Fruit fly (Drosophila melanogaster) whole organism, embryonic: Measurements from ENCODE around the gene Hr4.

Experiments used
- Antp ChIP-seq: fragments of 200-800 bp; sonication (Bioruptor generic); optimal IDR thresholded peaks from 3 replicates; lab custom pipeline; 2016; ENCODE audit warnings: missing biosample characterization, missing genetic modification characterization
- CG10959 ChIP-seq: fragments of 200-800 bp; sonication (Bioruptor generic); IDR thresholded peaks from 2 replicates; pipeline ENCODE4 v1.3.6; 2022; ENCODE audit warnings: missing biosample characterization, missing genetic modification characterization
- CG11723 ChIP-seq: fragments of 200-800 bp; sonication (Bioruptor generic); optimal IDR thresholded peaks from 2 replicates; lab custom pipeline; 2017; ENCODE audit warnings: missing biosample characterization, mild to moderate bottlenecking, missing genetic modification characterization
- CG12659 ChIP-seq: fragments of 200-800 bp; sonication (Bioruptor generic); optimal IDR thresholded peaks from 3 replicates; lab custom pipeline; 2017; ENCODE audit warnings: mild to moderate bottlenecking, missing biosample characterization, missing genetic modification reagents, missing genetic modification characterization
- CG12744 ChIP-seq: fragments of 200-800 bp; sonication (Bioruptor generic); optimal IDR thresholded peaks from 2 replicates; lab custom pipeline; 2016; ENCODE audit warnings: missing biosample characterization, missing genetic modification characterization
- CG14014 ChIP-seq: fragments of 200-800 bp; sonication (Bioruptor generic); IDR thresholded peaks from 2 replicates; pipeline ENCODE4 v1.3.6; 2022; ENCODE audit warnings: missing biosample characterization, missing genetic modification characterization
- CG14441 ChIP-seq: fragments of 200-800 bp; sonication (Bioruptor generic); IDR thresholded peaks from 2 replicates; pipeline ENCODE4 v1.3.6; 2022; ENCODE audit warnings: missing biosample characterization, missing genetic modification characterization
- CG14860 ChIP-seq: fragments of 200-800 bp; sonication (Bioruptor generic); IDR thresholded peaks from 3 replicates; pipeline ENCODE4 v1.3.6; 2022; ENCODE audit warnings: missing biosample characterization, missing genetic modification characterization; ENCODE audit not compliant: partially characterized antibody
- CG1792 ChIP-seq: fragments of 200-800 bp; sonication (Bioruptor generic); optimal IDR thresholded peaks from 2 replicates; lab custom pipeline; 2016; ENCODE audit warnings: missing biosample characterization, missing genetic modification characterization
- CG30403 ChIP-seq: fragments of 200-800 bp; sonication (Bioruptor generic); optimal IDR thresholded peaks from 3 replicates; lab custom pipeline; 2016; ENCODE audit warnings: missing biosample characterization, missing genetic modification characterization
- CG3838 ChIP-seq: fragments of 200-800 bp; sonication (Bioruptor generic); optimal IDR thresholded peaks from 3 replicates; lab custom pipeline; 2016; ENCODE audit warnings: missing biosample characterization, missing genetic modification characterization
- CG5245 ChIP-seq: fragments of 200-800 bp; sonication (Bioruptor generic); optimal IDR thresholded peaks from 3 replicates; lab custom pipeline; 2016; ENCODE audit warnings: missing biosample characterization, missing genetic modification characterization
- CG6689 ChIP-seq: fragments of 200-800 bp; sonication (Bioruptor generic); IDR thresholded peaks from 2 replicates; pipeline ENCODE4 v1.3.6; 2022; ENCODE audit warnings: missing biosample characterization, missing genetic modification characterization
- CG6765 ChIP-seq: fragments of 200-800 bp; sonication (Bioruptor generic); optimal IDR thresholded peaks from 3 replicates; lab custom pipeline; 2017; ENCODE audit warnings: missing biosample characterization, mild to moderate bottlenecking, missing genetic modification characterization
- CG9437 ChIP-seq: fragments of 200-800 bp; sonication (Bioruptor generic); optimal IDR thresholded peaks from 2 replicates; lab custom pipeline; 2018; ENCODE audit warnings: missing biosample characterization, mild to moderate bottlenecking, missing genetic modification characterization
- Chrac-16 ChIP-seq: fragments of 200-800 bp; sonication (Bioruptor generic); optimal IDR thresholded peaks from 3 replicates; lab custom pipeline; 2016; ENCODE audit warnings: missing biosample characterization, missing genetic modification characterization
- Dek ChIP-seq: fragments of 200-800 bp; sonication (Bioruptor generic); optimal IDR thresholded peaks from 3 replicates; lab custom pipeline; 2019; ENCODE audit warnings: missing biosample characterization, mild to moderate bottlenecking, missing genetic modification characterization, moderate library complexity
- Dip3 ChIP-seq: fragments of 200-800 bp; sonication (Bioruptor generic); optimal IDR thresholded peaks from 3 replicates; lab custom pipeline; 2016; ENCODE audit warnings: missing biosample characterization, missing genetic modification characterization
- Elba2 ChIP-seq: fragments of 200-800 bp; sonication (Bioruptor generic); optimal IDR thresholded peaks from 3 replicates; lab custom pipeline; 2016; ENCODE audit warnings: missing biosample characterization, missing genetic modification characterization
- Ets97D ChIP-seq: fragments of 200-800 bp; sonication (Bioruptor generic); optimal IDR thresholded peaks from 3 replicates; lab custom pipeline; 2016; ENCODE audit warnings: missing biosample characterization, missing genetic modification characterization
- Gug ChIP-seq: fragments of 200-800 bp; sonication (Bioruptor generic); IDR thresholded peaks from 4 replicates; pipeline ENCODE4 v1.3.6; 2022; ENCODE audit warnings: missing biosample characterization, missing genetic modification characterization
- H15 ChIP-seq: fragments of 200-800 bp; sonication (Bioruptor generic); IDR thresholded peaks from 3 replicates; pipeline ENCODE4 v1.3.6; 2022; ENCODE audit warnings: missing biosample characterization, missing genetic modification characterization
- Hand ChIP-seq: fragments of 200-800 bp; sonication (Bioruptor generic); optimal IDR thresholded peaks from 2 replicates; lab custom pipeline; 2017; ENCODE audit warnings: mild to moderate bottlenecking, missing biosample characterization, missing genetic modification reagents, missing genetic modification characterization
- Hr39 ChIP-seq: fragments of >200 bp; optimal IDR thresholded peaks from 2 replicates; lab custom pipeline; 2017
- Kr ChIP-seq: fragments of 200-800 bp; sonication (Bioruptor generic); optimal IDR thresholded peaks from 2 replicates; lab custom pipeline; 2017; ENCODE audit warnings: missing biosample characterization, mild to moderate bottlenecking, missing genetic modification characterization
- Lpt ChIP-seq: fragments of >200 bp; optimal IDR thresholded peaks from 2 replicates; lab custom pipeline; 2018; ENCODE audit warnings: missing biosample characterization, missing genetic modification characterization
- Meics ChIP-seq: fragments of 200-800 bp; sonication (Bioruptor generic); optimal IDR thresholded peaks from 2 replicates; lab custom pipeline; 2017; ENCODE audit warnings: missing biosample characterization, mild to moderate bottlenecking, missing genetic modification characterization
- Nf-YA ChIP-seq: fragments of 200-800 bp; sonication (Bioruptor generic); IDR thresholded peaks from 2 replicates; pipeline ENCODE4 v1.3.6; 2022; ENCODE audit warnings: missing biosample characterization, missing genetic modification characterization
- Oli ChIP-seq: fragments of 200-800 bp; sonication (Bioruptor generic); optimal IDR thresholded peaks from 2 replicates; lab custom pipeline; 2018; ENCODE audit warnings: missing biosample characterization, mild to moderate bottlenecking, missing genetic modification characterization, moderate library complexity
- Tbp ChIP-seq: fragments of >200 bp; optimal IDR thresholded peaks from 2 replicates; lab custom pipeline; 2018; ENCODE audit warnings: missing biosample characterization, missing genetic modification characterization
- Xrp1 ChIP-seq: fragments of 200-800 bp; sonication (Bioruptor generic); IDR thresholded peaks from 2 replicates; pipeline ENCODE4 v1.3.6; 2022; ENCODE audit warnings: missing biosample characterization, missing genetic modification characterization
- bigmax ChIP-seq: fragments of 200-800 bp; sonication (Bioruptor generic); optimal IDR thresholded peaks from 2 replicates; lab custom pipeline; 2018; ENCODE audit warnings: missing biosample characterization, mild to moderate bottlenecking, missing genetic modification characterization
- bsh ChIP-seq, 2 experiments: fragments of 200-800 bp; sonication (Bioruptor generic); optimal IDR thresholded peaks; 2 replicates each; lab custom pipeline; 2017 to 2018; ENCODE audit warnings: mild to moderate bottlenecking in 2 of 2, missing biosample characterization in 2 of 2, missing genetic modification characterization in 2 of 2, moderate library complexity in 1 of 2
- chif ChIP-seq, 2 experiments: fragments of 200-800 bp; sonication (Bioruptor generic); optimal IDR thresholded peaks; 3 replicates each; lab custom pipeline; 2016; ENCODE audit warnings: missing biosample characterization in 2 of 2, missing genetic modification characterization in 2 of 2
- crc ChIP-seq: fragments of 200-800 bp; sonication (Bioruptor generic); optimal IDR thresholded peaks from 2 replicates; lab custom pipeline; 2016; ENCODE audit warnings: missing biosample characterization, missing genetic modification characterization
- emc ChIP-seq: fragments of 200-800 bp; sonication (Bioruptor generic); optimal IDR thresholded peaks from 2 replicates; lab custom pipeline; 2016; ENCODE audit warnings: missing biosample characterization, missing genetic modification characterization
- fru ChIP-seq: fragments of >200 bp; optimal IDR thresholded peaks from 2 replicates; lab custom pipeline; 2017
- gcm2 ChIP-seq: fragments of 200-800 bp; sonication (Bioruptor generic); optimal IDR thresholded peaks from 2 replicates; lab custom pipeline; 2016; ENCODE audit warnings: missing biosample characterization, missing genetic modification characterization
- gt ChIP-seq: fragments of 200-800 bp; sonication (Bioruptor generic); IDR thresholded peaks from 2 replicates; pipeline ENCODE4 v1.3.6; 2022; ENCODE audit warnings: missing biosample characterization, missing genetic modification characterization
- mam ChIP-seq: fragments of 200-800 bp; sonication (Bioruptor generic); optimal IDR thresholded peaks from 3 replicates; lab custom pipeline; 2016; ENCODE audit warnings: missing biosample characterization, missing genetic modification characterization
- nmo ChIP-seq: fragments of 200-800 bp; sonication (Bioruptor generic); optimal IDR thresholded peaks from 2 replicates; lab custom pipeline; 2018; ENCODE audit warnings: missing biosample characterization, mild to moderate bottlenecking, missing genetic modification characterization, moderate library complexity
- nom ChIP-seq: fragments of 200-800 bp; sonication (Bioruptor generic); optimal IDR thresholded peaks from 2 replicates; lab custom pipeline; 2017; ENCODE audit warnings: missing biosample characterization, missing genetic modification characterization, mild to moderate bottlenecking, moderate library complexity, missing genetic modification reagents
- onecut ChIP-seq: fragments of 200-800 bp; sonication (Bioruptor generic); IDR thresholded peaks from 2 replicates; pipeline ENCODE4 v1.3.6; 2022; ENCODE audit warnings: missing biosample characterization, missing genetic modification characterization
- pnt ChIP-seq: fragments of 200-800 bp; sonication (Bioruptor generic); optimal IDR thresholded peaks from 3 replicates; lab custom pipeline; 2016; ENCODE audit warnings: missing biosample characterization, missing genetic modification characterization
- pros ChIP-seq: fragments of 200-800 bp; sonication (Bioruptor generic); optimal IDR thresholded peaks from 3 replicates; lab custom pipeline; 2019; ENCODE audit warnings: missing biosample characterization, mild to moderate bottlenecking, missing genetic modification characterization, moderate library complexity
- ro ChIP-seq: fragments of 200-800 bp; sonication (Bioruptor generic); IDR thresholded peaks from 2 replicates; pipeline ENCODE4 v1.3.6; 2022; ENCODE audit warnings: missing biosample characterization, missing genetic modification characterization
- sna ChIP-seq: fragments of 200-800 bp; sonication (Bioruptor generic); IDR thresholded peaks from 2 replicates; pipeline ENCODE4 v1.3.6; 2022; ENCODE audit warnings: missing biosample characterization, missing genetic modification characterization; ENCODE audit not compliant: partially characterized antibody
- tll ChIP-seq, 2 experiments: fragments of 200-800 bp in 1 of 2; fragments of >200 bp in 1 of 2; sonication (Bioruptor generic) in 1 of 2; optimal IDR thresholded peaks; 2 replicates each; lab custom pipeline; 2017 to 2019; ENCODE audit warnings: missing biosample characterization in 2 of 2, missing genetic modification characterization in 2 of 2, mild to moderate bottlenecking in 1 of 2, moderate library complexity in 1 of 2
- toy ChIP-seq: fragments of 200-800 bp; sonication (Bioruptor generic); IDR thresholded peaks from 2 replicates; pipeline ENCODE4 v1.3.6; 2022; ENCODE audit warnings: missing biosample characterization, missing genetic modification characterization
- zen ChIP-seq: fragments of 200-800 bp; sonication (Bioruptor generic); optimal IDR thresholded peaks from 3 replicates; lab custom pipeline; 2018; ENCODE audit warnings: missing biosample characterization, mild to moderate bottlenecking, missing genetic modification characterization, moderate library complexity
- zen2 ChIP-seq: fragments of 200-800 bp; sonication (Bioruptor generic); IDR thresholded peaks from 3 replicates; pipeline ENCODE4 v1.3.6; 2022; ENCODE audit warnings: missing biosample characterization, missing genetic modification characterization; ENCODE audit not compliant: partially characterized antibody

Gene Hr4

dm6 chrX:2036800-2037488 lies 95.2 kb downstream of the Hr4 start (continued):
- TF ChIP-seq pros (GFP tag; lab: Kevin White, UChicago) = no peak
- no peak for TF ChIP-seq Kr (GFP tag; lab: Kevin White, UChicago)
- no peak for TF ChIP-seq CG1792 (GFP tag; lab: Kevin White, UChicago)
- TF ChIP-seq emc (GFP tag; lab: Kevin White, UChicago) = no peak
- peak in 1 of 2 experiments; percentile 13 for TF ChIP-seq bsh (GFP tag; optimal IDR thresholded peaks at IDR 0.05; lab: Kevin White, UChicago)
- no peak for TF ChIP-seq sna
- no peak for TF ChIP-seq fru
- peak; percentile 38; the same call in 1 of the 2 replicates for TF ChIP-seq Xrp1 (GFP tag; lab: Robert Waterston, UW)
- TF ChIP-seq CG12659 (GFP tag; lab: Kevin White, UChicago) = no peak
- no peak for TF ChIP-seq Lpt (GFP tag; lab: Kevin White, UChicago)
- 0 out of 3 replicates have a peak, but pooled peaks have one; percentile 32 for TF ChIP-seq H15 (GFP tag; lab: Robert Waterston, UW)
- TF ChIP-seq Meics (GFP tag; lab: Kevin White, UChicago) = no peak
- no peak for TF ChIP-seq onecut (GFP tag; lab: Robert Waterston, UW)
- peak; percentile 36 for TF ChIP-seq CG9437 (GFP tag; lab: Kevin White, UChicago)
- TF ChIP-seq CG3838 (GFP tag; lab: Kevin White, UChicago) = no peak
- TF ChIP-seq mam (GFP tag; lab: Kevin White, UChicago) = peak; percentile 7
- peak; percentile 30 for TF ChIP-seq nmo (GFP tag; lab: Kevin White, UChicago)
- TF ChIP-seq bigmax = no peak
- TF ChIP-seq crc = no peak
- no peak for TF ChIP-seq CG14860 (GFP tag; lab: Robert Waterston, UW)
- TF ChIP-seq CG12744 = no peak
- no peak for TF ChIP-seq tll (GFP tag; optimal IDR thresholded peaks at IDR 0.05; lab: Kevin White, UChicago)
- TF ChIP-seq Dip3 (GFP tag; lab: Kevin White, UChicago) = no peak
- TF ChIP-seq Hand (GFP tag; lab: Kevin White, UChicago) = no peak
- TF ChIP-seq Hr39 = no peak
- TF ChIP-seq Oli (tag; lab: Kevin White, UChicago) = no peak
- no peak for TF ChIP-seq gt (GFP tag; lab: Robert Waterston, UW)
- TF ChIP-seq nom (GFP tag; lab: Kevin White, UChicago) = no peak
- no peak for TF ChIP-seq Nf-YA (GFP tag; lab: Robert Waterston, UW)
- no peak for TF ChIP-seq Dek (tag; lab: Kevin White, UChicago)
- TF ChIP-seq CG6689 = no peak
- no peak for TF ChIP-seq gcm2 (GFP tag; lab: Kevin White, UChicago)
- TF ChIP-seq zen (tag; lab: Kevin White, UChicago) = no peak
- TF ChIP-seq CG5245 = no peak
- no peak for TF ChIP-seq CG14441 (GFP tag; lab: Robert Waterston, UW)
- TF ChIP-seq CG30403 = peak; percentile 34
- TF ChIP-seq CG6765 (GFP tag; lab: Kevin White, UChicago) = no peak
- no peak for TF ChIP-seq toy (GFP tag; lab: Robert Waterston, UW)
- no peak for TF ChIP-seq ro
- TF ChIP-seq CG14014 (GFP tag; lab: Robert Waterston, UW) = no peak
- no peak for TF ChIP-seq Tbp (GFP tag; lab: Kevin White, UChicago)
- peak; percentile 31 for TF ChIP-seq pnt (GFP tag; lab: Kevin White, UChicago)
- no peak for TF ChIP-seq CG10959 (GFP tag; lab: Robert Waterston, UW)
- peak in 1 of 2 experiments; percentile 25 for TF ChIP-seq chif (GFP tag; optimal IDR thresholded peaks at IDR 0.05; lab: Kevin White, UChicago)
- TF ChIP-seq Ets97D (GFP tag; lab: Kevin White, UChicago) = no peak
- peak; percentile 48 for TF ChIP-seq Antp (GFP tag; lab: Kevin White, UChicago)
- TF ChIP-seq zen2 = no peak
- no peak for TF ChIP-seq CG11723 (GFP tag; lab: Kevin White, UChicago)
- no peak for TF ChIP-seq Gug (GFP tag; lab: Robert Waterston, UW)
- TF ChIP-seq Elba2 (GFP tag; lab: Kevin White, UChicago) = no peak
- peak; percentile 8 for TF ChIP-seq Chrac-16 (GFP tag; lab: Kevin White, UChicago)
